Fruit fly (Drosophila melanogaster): Measurements from ENCODE around the gene crb.

Gene crb

DNA sequence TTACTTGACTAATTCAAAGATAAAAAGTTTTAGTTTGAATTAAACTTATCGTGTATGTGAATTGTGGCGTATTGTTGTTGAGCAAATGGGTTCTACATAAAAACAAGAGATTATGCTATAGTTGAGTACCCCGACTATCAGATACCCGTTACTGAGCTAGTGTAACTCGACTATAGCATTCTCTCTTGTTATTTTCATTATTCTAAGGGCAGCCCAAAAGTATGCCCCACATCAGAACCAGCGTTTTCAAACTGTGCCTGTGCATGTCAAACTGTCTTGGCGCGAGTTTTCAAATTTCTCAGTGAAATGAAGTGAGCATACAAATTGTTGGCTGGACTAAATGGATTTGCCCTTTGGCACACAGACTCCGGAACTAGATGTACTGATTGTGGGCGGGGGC lies 15.6 kb upstream of the crb start, which contains the start of gene shps (continued):
- TF ChIP-seq z (GFP tag; IDR thresholded peaks at IDR 0.05) = 0 out of 3 replicates have a peak, but pooled peaks have one; percentile 30
- TF ChIP-seq emc (GFP tag; optimal IDR thresholded peaks at IDR 0.05) = no peak
- no peak for TF ChIP-seq HLH54F (GFP tag; optimal IDR thresholded peaks at IDR 0.05)
- 0 out of 3 replicates have a peak, but pooled peaks have one; percentile 28 for TF ChIP-seq Optix (GFP tag; IDR thresholded peaks at IDR 0.05)
- no peak for TF ChIP-seq ab (GFP tag; optimal IDR thresholded peaks at IDR 0.05)
- TF ChIP-seq CG10147 (GFP tag; optimal IDR thresholded peaks at IDR 0.05) = no peak
- TF ChIP-seq ewg (GFP tag; optimal IDR thresholded peaks at IDR 0.05) = no peak
- no peak for TF ChIP-seq CrebB (tag; optimal IDR thresholded peaks at IDR 0.05)
- peak; percentile 88 for TF ChIP-seq bbx (GFP tag; IDR thresholded peaks at IDR 0.05; ENCODE audit: partially characterized antibody)
- no peak for TF ChIP-seq CG7372 (GFP tag; IDR thresholded peaks at IDR 0.05)
- TF ChIP-seq nau (GFP tag; optimal IDR thresholded peaks at IDR 0.05) = no peak
- TF ChIP-seq CkIIα-i1 (GFP tag; IDR thresholded peaks at IDR 0.05) = no peak
- no peak for TF ChIP-seq Hand (GFP tag; optimal IDR thresholded peaks at IDR 0.05)
- TF ChIP-seq CG1792 (GFP tag; optimal IDR thresholded peaks at IDR 0.05) = no peak
- no peak for TF ChIP-seq seq (GFP tag; IDR thresholded peaks at IDR 0.05)
- TF ChIP-seq CG1602 (GFP tag; optimal IDR thresholded peaks at IDR 0.05) = no peak
- TF ChIP-seq Xrp1 (GFP tag; IDR thresholded peaks at IDR 0.05) = no peak
- TF ChIP-seq CG10462 (GFP tag; optimal IDR thresholded peaks at IDR 0.05) = no peak
- TF ChIP-seq CG3726 (GFP tag; IDR thresholded peaks at IDR 0.05) = no peak
- no peak for TF ChIP-seq nerfin-1 (tag; optimal IDR thresholded peaks at IDR 0.05)
- TF ChIP-seq nom (GFP tag; optimal IDR thresholded peaks at IDR 0.05) = no peak
- no peak for TF ChIP-seq CG15073 (GFP tag; optimal IDR thresholded peaks at IDR 0.05)
- TF ChIP-seq Dad (GFP tag; optimal IDR thresholded peaks at IDR 0.05) = no peak
- no peak for TF ChIP-seq CG9797 (GFP tag; optimal IDR thresholded peaks at IDR 0.05)
- no peak for TF ChIP-seq eve (GFP tag; optimal IDR thresholded peaks at IDR 0.05)
- no peak for TF ChIP-seq CG30020 (tag; optimal IDR thresholded peaks at IDR 0.05)
- no peak for TF ChIP-seq gfzf (GFP tag; optimal IDR thresholded peaks at IDR 0.05)
- no peak for TF ChIP-seq Xbp1 (GFP tag; optimal IDR thresholded peaks at IDR 0.05)
- no peak for TF ChIP-seq CG2712 (tag; optimal IDR thresholded peaks at IDR 0.05)
- no peak for TF ChIP-seq Doc2 (GFP tag; IDR thresholded peaks at IDR 0.05)
- peak; percentile 72; the same call in 2 of the 3 replicates for TF ChIP-seq knrl (GFP tag; IDR thresholded peaks at IDR 0.05; ENCODE audit: partially characterized antibody)
- TF ChIP-seq insv (GFP tag; optimal IDR thresholded peaks at IDR 0.05) = no peak
- TF ChIP-seq CG6854 (GFP tag; optimal IDR thresholded peaks at IDR 0.05) = peak; percentile 38
- TF ChIP-seq CG7357 (GFP tag; IDR thresholded peaks at IDR 0.05) = no peak
- TF ChIP-seq Lim3 (GFP tag; IDR thresholded peaks at IDR 0.05) = no peak
- no peak for TF ChIP-seq mam (GFP tag; optimal IDR thresholded peaks at IDR 0.05)
- no peak for TF ChIP-seq schlank (tag; optimal IDR thresholded peaks at IDR 0.05)
- no peak for TF ChIP-seq ase (GFP tag; IDR thresholded peaks at IDR 0.05)
- TF ChIP-seq CG7556 (GFP tag; optimal IDR thresholded peaks at IDR 0.05) = no peak
- peak; percentile 71 for TF ChIP-seq CG34224 (GFP tag; IDR thresholded peaks at IDR 0.05; ENCODE audit: partially characterized antibody)
- TF ChIP-seq Ada2b (GFP tag; IDR thresholded peaks at IDR 0.05) = no peak
- TF ChIP-seq sens (GFP tag) = peak; percentile 48
- TF ChIP-seq CG13287 (GFP tag; IDR thresholded peaks at IDR 0.05; ENCODE audit: partially characterized antibody) = peak; percentile 73
- no peak for TF ChIP-seq otp (GFP tag; IDR thresholded peaks at IDR 0.05)
- TF ChIP-seq CG18476 (GFP tag; optimal IDR thresholded peaks at IDR 0.05) = no peak
- TF ChIP-seq CG4820 (GFP tag; optimal IDR thresholded peaks at IDR 0.05) = no peak
- no peak for TF ChIP-seq bsh (GFP tag; optimal IDR thresholded peaks at IDR 0.05)
- TF ChIP-seq aop (GFP tag; IDR thresholded peaks at IDR 0.05) = no peak
- no peak for TF ChIP-seq Fer1 (GFP tag; optimal IDR thresholded peaks at IDR 0.05)
- TF ChIP-seq CG8765 (GFP tag; IDR thresholded peaks at IDR 0.05) = no peak
- TF ChIP-seq bcd (GFP tag; optimal IDR thresholded peaks at IDR 0.05) = no peak
- TF ChIP-seq CG1603 (tag; optimal IDR thresholded peaks at IDR 0.05) = peak; percentile 3

All from whole organism, embryonic.